Fruit fly (Drosophila melanogaster) whole organism, wandering third instar larva: ENCODE results near the gene CG34165.
"Not testable (repeated sequence)": the region's sequence is repeated elsewhere in the genome, so short reads cannot be mapped to it uniquely, and the experiment has no call there.

Experiments used
- CG9705 ChIP-seq: fragments of 200-800 bp; sonication (Bioruptor generic); optimal IDR thresholded peaks from 2 replicates; lab custom pipeline; 2018; ENCODE audit warnings: missing biosample characterization, mild to moderate bottlenecking, missing genetic modification characterization
- CrebA ChIP-seq: fragments of 200-800 bp; sonication (Bioruptor generic); optimal IDR thresholded peaks from 2 replicates; lab custom pipeline; 2016; ENCODE audit warnings: missing biosample characterization, mild to moderate bottlenecking, missing genetic modification characterization, borderline replicate concordance
- Dfd ChIP-seq: fragments of >200 bp; optimal IDR thresholded peaks from 2 replicates; lab custom pipeline; 2017; ENCODE audit warnings: missing biosample characterization, missing genetic modification characterization
- Dif ChIP-seq: fragments of 200-275, 200-300 bp; sonication (Bioruptor generic); optimal IDR thresholded peaks from 2 replicates; lab custom pipeline; 2018; ENCODE audit warnings: missing biosample characterization, missing genetic modification characterization; ENCODE audit not compliant: partially characterized antibody
- GATAd ChIP-seq: sonication (Bioruptor generic); optimal IDR thresholded peaks from 2 replicates; lab custom pipeline; 2016; ENCODE audit warnings: missing biosample characterization, missing genetic modification characterization
- Hnf4 ChIP-seq: fragments of 200-800 bp; sonication (Bioruptor generic); optimal IDR thresholded peaks from 2 replicates; lab custom pipeline; 2016; ENCODE audit warnings: missing biosample characterization, mild to moderate bottlenecking, missing genetic modification characterization
- Hr78 ChIP-seq: fragments of >200 bp; optimal IDR thresholded peaks from 2 replicates; lab custom pipeline; 2017; ENCODE audit warnings: missing biosample characterization, missing genetic modification characterization
- Hr83 ChIP-seq: fragments of 200-300 bp; sonication (Bioruptor generic); optimal IDR thresholded peaks from 2 replicates; lab custom pipeline; 2016; ENCODE audit warnings: missing biosample characterization, mild to moderate bottlenecking, missing genetic modification characterization, moderate library complexity; ENCODE audit not compliant: poor library complexity, severe bottlenecking
- Mio ChIP-seq: sonication (Bioruptor generic); optimal IDR thresholded peaks from 2 replicates; lab custom pipeline; 2016; ENCODE audit warnings: missing biosample characterization, missing genetic modification characterization
- N ChIP-seq: fragments of >200 bp; optimal IDR thresholded peaks from 2 replicates; lab custom pipeline; 2018; ENCODE audit warnings: missing biosample characterization, missing external identifiers, missing genetic modification characterization
- OdsH ChIP-seq: fragments of 200-800 bp; sonication (Bioruptor generic); optimal IDR thresholded peaks from 2 replicates; lab custom pipeline; 2016; ENCODE audit warnings: missing biosample characterization, mild to moderate bottlenecking, missing genetic modification characterization
- Rel ChIP-seq, 2 experiments: fragments of 200-800 bp; sonication (Bioruptor generic) in 1 of 2; optimal IDR thresholded peaks; 2 replicates in 1 of 2; 3 replicates in 1 of 2; lab custom pipeline; 2016 to 2019; ENCODE audit warnings: mild to moderate bottlenecking in 2 of 2, missing biosample characterization in 2 of 2, missing genetic modification characterization in 2 of 2, moderate library complexity in 1 of 2
- Sp1 ChIP-seq: fragments of 200-800 bp; sonication (Bioruptor generic); optimal IDR thresholded peaks from 3 replicates; lab custom pipeline; 2019; ENCODE audit warnings: missing biosample characterization, mild to moderate bottlenecking, missing genetic modification characterization, moderate library complexity
- Vsx2 ChIP-seq: fragments of 200-300, 225-300 bp; sonication (Bioruptor generic); optimal IDR thresholded peaks from 2 replicates; lab custom pipeline; 2018; ENCODE audit warnings: missing biosample characterization, missing genetic modification characterization; ENCODE audit not compliant: partially characterized antibody
- br ChIP-seq: fragments of 200-800 bp; sonication (Bioruptor generic); optimal IDR thresholded peaks from 2 replicates; lab custom pipeline; 2016; ENCODE audit warnings: missing biosample characterization, missing genetic modification characterization
- brk ChIP-seq: fragments of 200-800 bp; sonication (Bioruptor generic); optimal IDR thresholded peaks from 2 replicates; lab custom pipeline; 2016; ENCODE audit warnings: missing biosample characterization, mild to moderate bottlenecking, missing genetic modification characterization
- dl ChIP-seq, 2 experiments: fragments of 175-275, 200-275 bp in 1 of 2; fragments of 200-275 bp in 1 of 2; sonication (Bioruptor generic); optimal IDR thresholded peaks; lab custom pipeline; 2018; ENCODE audit warnings: mild to moderate bottlenecking in 2 of 2, missing biosample characterization in 2 of 2, missing genetic modification characterization in 2 of 2, moderate library complexity in 2 of 2; ENCODE audit not compliant: partially characterized antibody in 2 of 2, insufficient read depth in 1 of 2
- dmrt93B ChIP-seq: fragments of 200-800 bp; sonication (Bioruptor generic); optimal IDR thresholded peaks from 2 replicates; lab custom pipeline; 2018; ENCODE audit warnings: missing biosample characterization, mild to moderate bottlenecking, missing genetic modification characterization
- dsf ChIP-seq: sonication (Bioruptor generic); optimal IDR thresholded peaks from 2 replicates; lab custom pipeline; 2016; ENCODE audit warnings: missing biosample characterization, missing genetic modification characterization, borderline replicate concordance
- ey ChIP-seq: fragments of 200-800 bp; sonication (Bioruptor generic); optimal IDR thresholded peaks from 2 replicates; lab custom pipeline; 2016; ENCODE audit warnings: missing biosample characterization, missing genetic modification characterization
- foxo ChIP-seq, 2 experiments: fragments of 200-800 bp; sonication (Bioruptor generic); optimal IDR thresholded peaks; 2 replicates in 1 of 2; 3 replicates in 1 of 2; lab custom pipeline; 2016 to 2017; ENCODE audit warnings: missing biosample characterization in 2 of 2, missing genetic modification characterization in 2 of 2
- fru ChIP-seq: fragments of 200-800 bp; sonication (Bioruptor generic); optimal IDR thresholded peaks from 3 replicates; lab custom pipeline; 2016; ENCODE audit warnings: missing biosample characterization, mild to moderate bottlenecking, missing genetic modification characterization
- h ChIP-seq: fragments of 200-800 bp; sonication (Bioruptor generic); optimal IDR thresholded peaks from 3 replicates; lab custom pipeline; 2016; ENCODE audit warnings: missing biosample characterization, mild to moderate bottlenecking, missing genetic modification characterization
- jim ChIP-seq: fragments of 175-275, 200-325 bp; sonication (Bioruptor generic); optimal IDR thresholded peaks from 2 replicates; lab custom pipeline; 2016; ENCODE audit warnings: missing biosample characterization, mild to moderate bottlenecking, missing genetic modification characterization
- lola ChIP-seq: fragments of >200 bp; optimal IDR thresholded peaks from 2 replicates; lab custom pipeline; 2017; ENCODE audit warnings: missing biosample characterization, missing genetic modification characterization
- pan ChIP-seq: fragments of >200 bp; optimal IDR thresholded peaks from 2 replicates; lab custom pipeline; 2017
- psq ChIP-seq: fragments of 200-800 bp; sonication (Bioruptor generic); optimal IDR thresholded peaks from 3 replicates; lab custom pipeline; 2017; ENCODE audit warnings: missing biosample characterization, mild to moderate bottlenecking, missing genetic modification characterization, moderate library complexity
- rgr ChIP-seq: fragments of 200-800 bp; sonication (Bioruptor generic); optimal IDR thresholded peaks from 3 replicates; lab custom pipeline; 2016; ENCODE audit warnings: missing biosample characterization, mild to moderate bottlenecking, missing genetic modification characterization
- sage ChIP-seq: fragments of 200-800 bp; sonication (Bioruptor generic); optimal IDR thresholded peaks from 2 replicates; lab custom pipeline; 2016; ENCODE audit warnings: missing biosample characterization, mild to moderate bottlenecking, missing genetic modification characterization
- usp ChIP-seq: fragments of >200 bp; optimal IDR thresholded peaks from 2 replicates; lab custom pipeline; 2017; ENCODE audit warnings: missing biosample characterization, missing genetic modification characterization
- woc ChIP-seq: sonication (Bioruptor generic); optimal IDR thresholded peaks from 2 replicates; lab custom pipeline; 2016; ENCODE audit warnings: missing biosample characterization, mild to moderate bottlenecking, missing genetic modification characterization

Gene CG34165

dm6 chr2L:14742893-14743292, 29.3 kb downstream of the CG34165 start, which contains the start of gene CG34166:
Gene CG34166, plus strand, starts transcription at chr2L:14743193.
- TF ChIP-seq dl (GFP tag; optimal IDR thresholded peaks at IDR 0.05; lab: Kevin White, UChicago; ENCODE audit: insufficient read depth in 1 of 2, partially characterized antibody in 2 of 2); br (GFP tag; lab: Kevin White, UChicago); N: not testable (repeated sequence)
- TF ChIP-seq, all 38 proteins: peak for 0; not testable (repeated sequence) for 38

dm6 chr2L:14743337-14743736, 29.8 kb downstream of the CG34165 start:
- no peak for TF ChIP-seq CG9705 (GFP tag; lab: Kevin White, UChicago)
- TF ChIP-seq Hr83 (GFP tag; lab: Kevin White, UChicago), result peak; percentile 56

dm6 chr2L:14744121-14744520, 30.6 kb downstream of the CG34165 start, which contains the start of gene CG42681:
Gene CG42681, plus strand, starts transcription at chr2L:14744421.
- TF ChIP-seq lola (GFP tag; lab: Kevin White, UChicago) (no peak), usp (GFP tag; lab: Kevin White, UChicago) (no peak), Dif (GFP tag; lab: Kevin White, UChicago) (no peak), woc (GFP tag; lab: Kevin White, UChicago) (no peak), brk (GFP tag; lab: Kevin White, UChicago) (no peak), pan (lab: Kevin White, UChicago) (no peak), Hnf4 (no peak), Vsx2 (GFP tag; lab: Kevin White, UChicago) (no peak), psq (GFP tag; lab: Kevin White, UChicago) (no peak), Sp1 (GFP tag; lab: Kevin White, UChicago) (no peak), sage (GFP tag; lab: Kevin White, UChicago) (no peak), br (GFP tag; lab: Kevin White, UChicago) (no peak), CrebA (GFP tag; lab: Kevin White, UChicago) (no peak), Hr83 (GFP tag; lab: Kevin White, UChicago) (no peak), rgr (no peak), jim (GFP tag; lab: Kevin White, UChicago) (no peak)

dm6 chr2L:14745068-14745467, 31.5 kb downstream of the CG34165 start, which contains the start of gene CG42587:
Gene CG42587, minus strand, starts transcription at chr2L:14745210.
- TF ChIP-seq dsf (GFP tag; lab: Kevin White, UChicago), result no peak
- no peak for TF ChIP-seq Hr83 (GFP tag; lab: Kevin White, UChicago)
- TF ChIP-seq N, result no peak
- TF ChIP-seq jim (GFP tag; lab: Kevin White, UChicago), result no peak
- TF ChIP-seq dmrt93B (GFP tag; lab: Kevin White, UChicago), result no peak
- no peak for TF ChIP-seq br (GFP tag; lab: Kevin White, UChicago)
- TF ChIP-seq ey, result peak; percentile 29
- no peak for TF ChIP-seq Rel (GFP tag; optimal IDR thresholded peaks at IDR 0.05; lab: Kevin White, UChicago)
- TF ChIP-seq Rel (tag; optimal IDR thresholded peaks at IDR 0.05; lab: Kevin White, UChicago), result peak; percentile 64
- TF ChIP-seq CG9705 (GFP tag; lab: Kevin White, UChicago), result no peak
- no peak for TF ChIP-seq Dif (GFP tag; lab: Kevin White, UChicago)
- no peak for TF ChIP-seq lola (GFP tag; lab: Kevin White, UChicago)
- TF ChIP-seq Mio, result no peak
- TF ChIP-seq Dfd (GFP tag; lab: Kevin White, UChicago), result no peak
- TF ChIP-seq h (GFP tag; lab: Kevin White, UChicago), result peak; percentile 25
- TF ChIP-seq Hr78 (GFP tag; lab: Kevin White, UChicago), result no peak
- TF ChIP-seq dl (GFP tag; optimal IDR thresholded peaks at IDR 0.05; lab: Kevin White, UChicago; ENCODE audit: insufficient read depth in 1 of 2, partially characterized antibody in 2 of 2), result no peak
- peak; percentile 1 for TF ChIP-seq psq (GFP tag; lab: Kevin White, UChicago)
- TF ChIP-seq GATAd (GFP tag; lab: Kevin White, UChicago), result no peak
- TF ChIP-seq Hnf4, result peak; percentile 9
- TF ChIP-seq pan (lab: Kevin White, UChicago), result no peak
- TF ChIP-seq foxo (GFP tag; optimal IDR thresholded peaks at IDR 0.05; lab: Kevin White, UChicago), result no peak
- TF ChIP-seq rgr, result peak; percentile 47
- TF ChIP-seq usp (GFP tag; lab: Kevin White, UChicago), result no peak
- no peak for TF ChIP-seq sage (GFP tag; lab: Kevin White, UChicago)
- TF ChIP-seq OdsH (GFP tag; lab: Kevin White, UChicago), result peak; percentile 20
- TF ChIP-seq fru (GFP tag; lab: Kevin White, UChicago), result peak; percentile 21
- TF ChIP-seq, all 38 proteins: peak for 8
